Worm (Caenorhabditis elegans) whole organism, young adult: ENCODE measurements around the gene B0432.9.

ENCODE experiments used
- F49E8.2 ChIP-seq: sonication (generic microtip); optimal IDR thresholded peaks from 3 replicates; lab custom pipeline; 2017; ENCODE audit warnings: missing genetic modification characterization, mild to moderate bottlenecking, missing compliant biosample characterization, antibody characterized with exemption, moderate library complexity; ENCODE audit not compliant: insufficient read depth
- gei-17 ChIP-seq: fragments of 200-800 bp; sonication (Bioruptor generic); optimal IDR thresholded peaks from 2 replicates; lab custom pipeline; 2018; ENCODE audit warnings: mild to moderate bottlenecking, missing genetic modification characterization, missing compliant biosample characterization
- lin-35 ChIP-seq, 3 experiments: fragments of 150-350 bp in 2 of 3; sonication (generic microtip) in 1 of 3; optimal IDR thresholded peaks; 2 replicates each; lab custom pipeline; 2014 to 2018; ENCODE audit warnings: missing biosample characterization in 3 of 3, missing genetic modification characterization in 3 of 3, missing genetic modification reagents in 3 of 3
- madf-8 ChIP-seq: fragments of 200-800 bp; sonication (Bioruptor generic); conservative IDR thresholded peaks from 2 replicates; pipeline ENCODE4 v1.3.6; 2022; ENCODE audit warnings: missing genetic modification reagents, missing genetic modification characterization, missing compliant biosample characterization

- TF ChIP-seq madf-8 (GFP tag; lab: Robert Waterston, UW) (no peak), F49E8.2 (tag; lab: Kevin White, UChicago) (no peak), lin-35 (GFP tag; optimal IDR thresholded peaks at IDR 0.05; lab: Kevin White, UChicago) (no peak), gei-17 (GFP tag; lab: Kevin White, UChicago) (no peak)
These were observed 45.8 kb downstream of the B0432.9 start, which contains the start of gene laat-1 for ce11 chrII:237721-238120.
